Fruit fly (Drosophila melanogaster) whole organism, embryonic: ENCODE data around the gene Rab9D.

Experiments
- ATbp ChIP-seq: fragments of 200-800 bp; sonication (Bioruptor generic); optimal IDR thresholded peaks from 2 replicates; lab custom pipeline; 2017; ENCODE audit warnings: missing biosample characterization, mild to moderate bottlenecking, missing genetic modification characterization, missing genetic modification reagents
- Aef1 ChIP-seq: fragments of 200-800 bp; sonication (Bioruptor generic); IDR thresholded peaks from 3 replicates; pipeline ENCODE4 v1.3.6; 2022; ENCODE audit warnings: missing biosample characterization, missing genetic modification characterization
- B-H2 ChIP-seq: fragments of 200-800 bp; sonication (Bioruptor generic); optimal IDR thresholded peaks from 2 replicates; lab custom pipeline; 2018; ENCODE audit warnings: missing biosample characterization, mild to moderate bottlenecking, missing genetic modification characterization
- Blimp-1 ChIP-seq: fragments of 200-800 bp; sonication (Bioruptor generic); optimal IDR thresholded peaks from 3 replicates; lab custom pipeline; 2018; ENCODE audit warnings: missing biosample characterization, missing genetic modification characterization, mild to moderate bottlenecking, moderate library complexity, missing genetic modification reagents
- CG10209 ChIP-seq: fragments of 200-800 bp; sonication (Bioruptor generic); optimal IDR thresholded peaks from 3 replicates; lab custom pipeline; 2017; ENCODE audit warnings: missing biosample characterization, mild to moderate bottlenecking, missing genetic modification characterization, missing genetic modification reagents
- CG10979 ChIP-seq: fragments of 200-800 bp; sonication (Bioruptor generic); optimal IDR thresholded peaks from 2 replicates; lab custom pipeline; 2018; ENCODE audit warnings: missing biosample characterization, mild to moderate bottlenecking, missing genetic modification characterization, moderate library complexity
- CG11247 ChIP-seq: fragments of 200-800 bp; sonication (Bioruptor generic); IDR thresholded peaks from 2 replicates; pipeline ENCODE4 v1.3.6; 2022; ENCODE audit warnings: missing biosample characterization, missing genetic modification characterization
- CG12744 ChIP-seq: fragments of 200-800 bp; sonication (Bioruptor generic); optimal IDR thresholded peaks from 2 replicates; lab custom pipeline; 2016; ENCODE audit warnings: missing biosample characterization, missing genetic modification characterization
- CG1647 ChIP-seq: fragments of 200-800 bp; sonication (Bioruptor generic); optimal IDR thresholded peaks from 3 replicates; lab custom pipeline; 2016; ENCODE audit warnings: missing biosample characterization, missing genetic modification characterization
- CG2120 ChIP-seq: fragments of 200-800 bp; sonication (Bioruptor generic); optimal IDR thresholded peaks from 3 replicates; lab custom pipeline; 2016; ENCODE audit warnings: missing biosample characterization, missing genetic modification characterization
- CG30431 ChIP-seq: fragments of 200-800 bp; sonication (Bioruptor generic); optimal IDR thresholded peaks from 2 replicates; lab custom pipeline; 2017; ENCODE audit warnings: missing biosample characterization, missing genetic modification characterization
- CG34224 ChIP-seq: fragments of 200-800 bp; sonication (Bioruptor generic); IDR thresholded peaks from 3 replicates; pipeline ENCODE4 v1.3.6; 2022; ENCODE audit warnings: missing biosample characterization, missing genetic modification characterization; ENCODE audit not compliant: partially characterized antibody
- CG43689 ChIP-seq: fragments of 200-800 bp; sonication (Bioruptor generic); IDR thresholded peaks from 2 replicates; pipeline ENCODE4 v1.3.6; 2022; ENCODE audit warnings: missing biosample characterization, missing genetic modification characterization
- CG4730 ChIP-seq: fragments of 200-800 bp; sonication (Bioruptor generic); IDR thresholded peaks from 2 replicates; pipeline ENCODE4 v1.3.6; 2022; ENCODE audit warnings: missing biosample characterization, missing genetic modification characterization
- CG6175 ChIP-seq: fragments of 200-800 bp; sonication (Bioruptor generic); IDR thresholded peaks from 3 replicates; pipeline ENCODE4 v1.3.6; 2022; ENCODE audit warnings: missing biosample characterization, missing genetic modification characterization
- CG6791 ChIP-seq: fragments of 200-800 bp; sonication (Bioruptor generic); IDR thresholded peaks from 3 replicates; pipeline ENCODE4 v1.3.6; 2022; ENCODE audit warnings: missing biosample characterization, missing genetic modification characterization; ENCODE audit not compliant: partially characterized antibody
- CG7963 ChIP-seq: fragments of 200-800 bp; sonication (Bioruptor generic); IDR thresholded peaks from 3 replicates; pipeline ENCODE4 v1.3.6; 2022; ENCODE audit warnings: missing biosample characterization, missing genetic modification characterization; ENCODE audit not compliant: partially characterized antibody
- CG9817 ChIP-seq: fragments of 200-800 bp; sonication (Bioruptor generic); optimal IDR thresholded peaks from 2 replicates; lab custom pipeline; 2018; ENCODE audit warnings: missing biosample characterization, mild to moderate bottlenecking, missing genetic modification characterization, moderate library complexity
- CoRest ChIP-seq: fragments of 200-800 bp; sonication (Bioruptor generic); optimal IDR thresholded peaks from 3 replicates; lab custom pipeline; 2018; ENCODE audit warnings: missing biosample characterization, mild to moderate bottlenecking, missing genetic modification characterization, moderate library complexity
- D ChIP-seq, 2 experiments: fragments of 200-800 bp in 1 of 2; fragments of >200 bp in 1 of 2; sonication (Bioruptor generic) in 1 of 2; optimal IDR thresholded peaks; 2 replicates in 1 of 2; 3 replicates in 1 of 2; lab custom pipeline; 2017; ENCODE audit warnings: mild to moderate bottlenecking in 1 of 2, missing biosample characterization in 1 of 2, missing genetic modification characterization in 1 of 2, missing genetic modification reagents in 1 of 2
- D19A ChIP-seq: fragments of 200-800 bp; optimal IDR thresholded peaks from 3 replicates; lab custom pipeline; 2019; ENCODE audit warnings: missing biosample characterization, mild to moderate bottlenecking, missing genetic modification characterization, moderate library complexity
- Dbx ChIP-seq: fragments of 200-800 bp; sonication (Bioruptor generic); IDR thresholded peaks from 3 replicates; pipeline ENCODE4 v1.3.6; 2022; ENCODE audit warnings: missing biosample characterization, missing genetic modification characterization
- Deaf1 ChIP-seq: fragments of 200-800 bp; optimal IDR thresholded peaks from 3 replicates; lab custom pipeline; 2019; ENCODE audit warnings: missing biosample characterization, mild to moderate bottlenecking, missing genetic modification characterization, moderate library complexity
- Dll ChIP-seq: fragments of 200-800 bp; sonication (Bioruptor generic); IDR thresholded peaks from 4 replicates; pipeline ENCODE4 v1.3.6; 2022; ENCODE audit warnings: missing biosample characterization, missing genetic modification characterization; ENCODE audit not compliant: partially characterized antibody
- Fer3 ChIP-seq: fragments of 200-800 bp; sonication (Bioruptor generic); optimal IDR thresholded peaks from 2 replicates; lab custom pipeline; 2018; ENCODE audit warnings: missing biosample characterization, mild to moderate bottlenecking, missing genetic modification characterization, moderate library complexity
- GATAe ChIP-seq: fragments of 200-800 bp; sonication (Bioruptor generic); conservative IDR thresholded peaks from 2 replicates; pipeline ENCODE4 v1.3.6; 2022; ENCODE audit warnings: missing biosample characterization, missing genetic modification characterization
- Hey ChIP-seq: fragments of 200-800 bp; sonication (Bioruptor generic); optimal IDR thresholded peaks from 3 replicates; lab custom pipeline; 2018; ENCODE audit warnings: missing biosample characterization, mild to moderate bottlenecking, missing genetic modification characterization
- HmgD ChIP-seq: fragments of 200-800 bp; sonication (Bioruptor generic); optimal IDR thresholded peaks from 3 replicates; lab custom pipeline; 2016; ENCODE audit warnings: missing biosample characterization, missing genetic modification characterization
- Hr39 ChIP-seq: fragments of >200 bp; optimal IDR thresholded peaks from 2 replicates; lab custom pipeline; 2017
- Hr51 ChIP-seq, 2 experiments: fragments of 200-800 bp; sonication (Bioruptor generic); optimal IDR thresholded peaks; 2 replicates in 1 of 2; 3 replicates in 1 of 2; lab custom pipeline; 2016 to 2018; ENCODE audit warnings: missing biosample characterization in 2 of 2, missing genetic modification characterization in 2 of 2, mild to moderate bottlenecking in 1 of 2, moderate library complexity in 1 of 2
- Hsf ChIP-seq: fragments of 200-800 bp; sonication (Bioruptor generic); optimal IDR thresholded peaks from 3 replicates; lab custom pipeline; 2016; ENCODE audit warnings: missing biosample characterization, missing genetic modification characterization
- NC2β ChIP-seq: fragments of 200-800 bp; sonication (Bioruptor generic); optimal IDR thresholded peaks from 2 replicates; lab custom pipeline; 2016; ENCODE audit warnings: missing biosample characterization, missing genetic modification characterization
- NK7.1 ChIP-seq: fragments of 200-800 bp; sonication (Bioruptor generic); optimal IDR thresholded peaks from 3 replicates; lab custom pipeline; 2016; ENCODE audit warnings: missing biosample characterization, missing genetic modification characterization
- Pdp1 ChIP-seq, 2 experiments: fragments of 200-800 bp; sonication (Bioruptor generic); optimal IDR thresholded peaks; 3 replicates each; lab custom pipeline; 2016; ENCODE audit warnings: missing biosample characterization in 2 of 2, missing genetic modification characterization in 2 of 2, mild to moderate bottlenecking in 1 of 2, moderate library complexity in 1 of 2
- Stat92E ChIP-seq, 3 experiments: fragments of >200 bp in 2 of 3; fragments of 200-800 bp in 1 of 3; sonication (Bioruptor generic) in 1 of 3; optimal IDR thresholded peaks; 2 replicates each; lab custom pipeline; 2017 to 2019; ENCODE audit warnings: missing biosample characterization in 3 of 3, missing genetic modification characterization in 3 of 3, mild to moderate bottlenecking in 1 of 3, moderate library complexity in 1 of 3
- Xrp1 ChIP-seq: fragments of 200-800 bp; sonication (Bioruptor generic); IDR thresholded peaks from 2 replicates; pipeline ENCODE4 v1.3.6; 2022; ENCODE audit warnings: missing biosample characterization, missing genetic modification characterization
- cwo ChIP-seq: fragments of 200-800 bp; sonication (Bioruptor generic); optimal IDR thresholded peaks from 3 replicates; lab custom pipeline; 2017; ENCODE audit warnings: missing biosample characterization, missing genetic modification characterization, mild to moderate bottlenecking, moderate library complexity, missing genetic modification reagents
- ems ChIP-seq: fragments of 200-800 bp; sonication (Bioruptor generic); optimal IDR thresholded peaks from 3 replicates; lab custom pipeline; 2016; ENCODE audit warnings: missing biosample characterization, missing genetic modification characterization
- ewg ChIP-seq: fragments of 200-800 bp; sonication (Bioruptor generic); optimal IDR thresholded peaks from 3 replicates; lab custom pipeline; 2017; ENCODE audit warnings: mild to moderate bottlenecking, missing biosample characterization, missing genetic modification reagents, missing genetic modification characterization
- fd102C ChIP-seq: fragments of 200-800 bp; sonication (Bioruptor generic); optimal IDR thresholded peaks from 2 replicates; lab custom pipeline; 2018; ENCODE audit warnings: missing biosample characterization, mild to moderate bottlenecking, missing genetic modification characterization, moderate library complexity
- gem ChIP-seq: fragments of 200-800 bp; sonication (Bioruptor generic); optimal IDR thresholded peaks from 2 replicates; lab custom pipeline; 2019; ENCODE audit warnings: missing biosample characterization, mild to moderate bottlenecking, missing genetic modification characterization, moderate library complexity
- gsb ChIP-seq: fragments of 200-800 bp; sonication (Bioruptor generic); IDR thresholded peaks from 2 replicates; pipeline ENCODE4 v1.3.6; 2022; ENCODE audit warnings: missing biosample characterization, missing genetic modification characterization
- knrl ChIP-seq: fragments of 200-800 bp; sonication (Bioruptor generic); IDR thresholded peaks from 3 replicates; pipeline ENCODE4 v1.3.6; 2022; ENCODE audit warnings: missing biosample characterization, missing genetic modification characterization; ENCODE audit not compliant: partially characterized antibody
- lbe ChIP-seq: fragments of 200-800 bp; sonication (Bioruptor generic); optimal IDR thresholded peaks from 2 replicates; lab custom pipeline; 2016; ENCODE audit warnings: missing biosample characterization, mild to moderate bottlenecking, missing genetic modification characterization
- lilli ChIP-seq: fragments of 200-800 bp; sonication (Bioruptor generic); optimal IDR thresholded peaks from 3 replicates; lab custom pipeline; 2016; ENCODE audit warnings: missing biosample characterization, missing genetic modification characterization
- nmo ChIP-seq: fragments of 200-800 bp; sonication (Bioruptor generic); optimal IDR thresholded peaks from 2 replicates; lab custom pipeline; 2018; ENCODE audit warnings: missing biosample characterization, mild to moderate bottlenecking, missing genetic modification characterization, moderate library complexity
- salm ChIP-seq: fragments of 200-800 bp; sonication (Bioruptor generic); optimal IDR thresholded peaks from 2 replicates; lab custom pipeline; 2018; ENCODE audit warnings: missing biosample characterization, mild to moderate bottlenecking, missing genetic modification characterization
- scrt ChIP-seq: fragments of 200-800 bp; sonication (Bioruptor generic); optimal IDR thresholded peaks from 2 replicates; lab custom pipeline; 2018; ENCODE audit warnings: missing biosample characterization, mild to moderate bottlenecking, missing genetic modification characterization, moderate library complexity
- shn ChIP-seq: fragments of 200-800 bp; sonication (Bioruptor generic); optimal IDR thresholded peaks from 3 replicates; lab custom pipeline; 2016; ENCODE audit warnings: missing biosample characterization, missing genetic modification characterization
- sug ChIP-seq: fragments of 200-800 bp; optimal IDR thresholded peaks from 2 replicates; lab custom pipeline; 2019; ENCODE audit warnings: missing biosample characterization, mild to moderate bottlenecking, missing genetic modification characterization, moderate library complexity
- wdn ChIP-seq: fragments of 200-800 bp; sonication (Bioruptor generic); IDR thresholded peaks from 2 replicates; pipeline ENCODE4 v1.3.6; 2022; ENCODE audit warnings: missing biosample characterization, missing genetic modification characterization

The Rab9D gene

DNA sequence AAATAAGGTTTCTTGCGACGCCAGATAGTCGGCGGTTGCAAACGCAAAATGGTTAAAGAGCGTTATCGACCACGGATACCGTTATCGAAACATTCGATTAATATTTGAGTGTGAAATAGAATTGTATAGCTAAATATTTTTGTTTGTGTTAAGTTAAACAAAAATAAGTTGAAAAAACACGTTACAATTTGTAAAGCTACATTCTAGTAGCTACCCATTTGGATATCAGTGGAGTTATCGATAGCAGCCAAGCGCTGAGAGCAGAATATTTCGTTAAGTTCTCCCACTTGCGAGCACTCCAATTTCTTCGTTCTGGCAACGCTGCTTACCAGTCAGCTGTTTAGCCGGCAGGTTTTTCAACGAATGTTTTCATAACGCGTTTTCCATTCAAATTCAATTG is 6.9 kb downstream of the Rab9D start, which contains the start of the genes Hmr and CG2124 (continued):
- TF ChIP-seq CG6791 (GFP tag; lab: Robert Waterston, UW) (peak; percentile 70; the same call in 2 of the 3 replicates), lbe (GFP tag; lab: Kevin White, UChicago) (no peak), Dll (peak; percentile 87), salm (tag; lab: Kevin White, UChicago) (no peak), fd102C (GFP tag; lab: Kevin White, UChicago) (no peak), CG2120 (GFP tag; lab: Kevin White, UChicago) (no peak), scrt (GFP tag; lab: Kevin White, UChicago) (no peak), ewg (GFP tag; lab: Kevin White, UChicago) (no peak), nmo (GFP tag; lab: Kevin White, UChicago) (peak; percentile 1), CG6175 (GFP tag; lab: Robert Waterston, UW) (no peak), CG11247 (GFP tag; lab: Robert Waterston, UW) (no peak), Hey (tag; lab: Kevin White, UChicago) (no peak), Hr51 (GFP tag; optimal IDR thresholded peaks at IDR 0.05; lab: Kevin White, UChicago) (no peak), wdn (GFP tag; lab: Robert Waterston, UW) (no peak), Hr39 (lab: Kevin White, UChicago) (no peak), Dbx (GFP tag; lab: Robert Waterston, UW) (no peak), CG9817 (tag; lab: Kevin White, UChicago) (no peak), CG1647 (GFP tag; lab: Kevin White, UChicago) (no peak), CG34224 (GFP tag; lab: Robert Waterston, UW) (peak; percentile 87), Aef1 (GFP tag; lab: Robert Waterston, UW) (no peak), ems (GFP tag; lab: Kevin White, UChicago) (no peak), Pdp1 (GFP tag; optimal IDR thresholded peaks at IDR 0.05; lab: Kevin White, UChicago) (peak in 1 of 2 experiments; percentile 49), Xrp1 (GFP tag; lab: Robert Waterston, UW) (no peak), Deaf1 (tag; lab: Kevin White, UChicago) (peak; percentile 22), HmgD (GFP tag; lab: Kevin White, UChicago) (no peak), lilli (GFP tag; lab: Kevin White, UChicago) (no peak), CG12744 (no peak), Blimp-1 (GFP tag; lab: Kevin White, UChicago) (no peak), ATbp (no peak), GATAe (no peak), D19A (no peak), B-H2 (GFP tag; lab: Kevin White, UChicago) (no peak), D (optimal IDR thresholded peaks at IDR 0.05; lab: Kevin White, UChicago) (no peak), D (GFP tag; optimal IDR thresholded peaks at IDR 0.05; lab: Kevin White, UChicago) (no peak), NK7.1 (GFP tag; lab: Kevin White, UChicago) (no peak), Hsf (GFP tag; lab: Kevin White, UChicago) (no peak), shn (GFP tag; lab: Kevin White, UChicago) (no peak), CG43689 (GFP tag; lab: Robert Waterston, UW) (no peak), CG30431 (no peak), gsb (GFP tag; lab: Robert Waterston, UW) (no peak)

DNA sequence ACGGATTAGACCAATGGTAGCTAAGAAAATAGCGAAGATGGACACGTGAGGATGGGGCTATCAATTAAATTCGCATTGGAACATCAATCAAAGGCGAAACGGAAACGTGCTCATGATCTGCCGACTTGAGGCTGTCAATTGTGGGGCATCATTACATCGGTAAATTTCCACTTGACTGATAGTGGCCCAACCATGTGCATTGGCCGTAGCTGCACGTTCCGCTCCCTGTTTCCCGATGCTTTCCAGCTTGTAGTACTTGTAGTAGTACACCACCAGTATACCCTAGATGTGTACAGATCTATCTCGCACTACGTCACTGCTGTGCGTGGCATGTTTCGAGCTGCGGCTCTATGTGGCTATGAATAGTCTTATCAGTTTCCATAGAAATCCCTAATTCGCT is 10.4 kb downstream of the Rab9D start:
- TF ChIP-seq knrl (GFP tag; lab: Robert Waterston, UW) (no peak), CG4730 (GFP tag; lab: Robert Waterston, UW) (no peak), gem (no peak), CG10979 (tag; lab: Kevin White, UChicago) (no peak), Fer3 (tag; lab: Kevin White, UChicago) (no peak), NC2β (GFP tag; lab: Kevin White, UChicago) (no peak), ewg (GFP tag; lab: Kevin White, UChicago) (no peak), sug (tag; lab: Kevin White, UChicago) (peak; percentile 21), CG7963 (GFP tag; lab: Robert Waterston, UW) (no peak), cwo (GFP tag; lab: Kevin White, UChicago) (peak; percentile 55), CoRest (tag; lab: Kevin White, UChicago) (no peak), CG10209 (GFP tag; lab: Kevin White, UChicago) (no peak), Stat92E (GFP tag; optimal IDR thresholded peaks at IDR 0.05; lab: Kevin White, UChicago) (no peak)
